Fruit fly (Drosophila melanogaster) S2 (cell line): Measurements from ENCODE around the gene Grl36b.

Source experiments
- CG8478 ChIP-seq: fragments of >200 bp; optimal IDR thresholded peaks from 2 replicates; lab custom pipeline; 2018
- CTCF ChIP-seq, 2 experiments: fragments of >200 bp; optimal IDR thresholded peaks; 2 replicates each; lab custom pipeline; 2018

DNA sequence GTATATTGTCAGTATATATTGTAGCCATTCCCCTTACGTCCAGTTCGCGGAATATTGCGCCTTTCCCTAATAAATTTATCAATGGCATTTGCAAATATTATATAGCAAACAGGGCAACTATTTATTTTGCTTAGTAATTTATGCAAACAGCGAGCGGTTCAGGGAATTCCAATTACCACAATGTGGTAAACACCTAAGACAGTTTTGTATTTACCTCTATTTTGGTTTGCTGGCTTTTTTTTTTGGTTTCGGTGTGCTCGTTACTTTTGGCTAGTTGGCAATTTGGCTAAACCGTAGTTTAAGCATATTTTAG is 26.2 kb upstream of the Grl36b start:
- TF ChIP-seq CG8478 = no peak
- TF ChIP-seq CTCF (optimal IDR thresholded peaks at IDR 0.05; lab: Kevin White, UChicago) = no peak
